Worm (Caenorhabditis elegans) whole organism, midembryonic: Measurements from ENCODE around the gene fbxb-108.

Experiments used
- T22C8.4 ChIP-seq: fragments of 200-800 bp; sonication (Bioruptor generic); IDR thresholded peaks from 2 replicates; pipeline ENCODE4 v1.3.6; 2022; ENCODE audit warnings: missing genetic modification characterization, missing compliant biosample characterization
- cog-1 ChIP-seq: sonication (generic microtip); optimal IDR thresholded peaks from 2 replicates; lab custom pipeline; 2016; ENCODE audit warnings: missing genetic modification characterization, missing compliant biosample characterization
- flt-1 ChIP-seq: fragments of 200-800 bp; sonication (Bioruptor generic); IDR thresholded peaks from 2 replicates; pipeline ENCODE4 v1.3.6; 2022; ENCODE audit warnings: missing genetic modification characterization, missing compliant biosample characterization
- klf-2 ChIP-seq: fragments of 200-800 bp; sonication (Bioruptor generic); conservative IDR thresholded peaks from 2 replicates; pipeline ENCODE4 v1.3.6; 2022; ENCODE audit warnings: missing genetic modification reagents, missing genetic modification characterization, missing compliant biosample characterization
- med-1 ChIP-seq: sonication (generic microtip); optimal IDR thresholded peaks from 2 replicates; lab custom pipeline; 2017; ENCODE audit warnings: missing genetic modification characterization, mild to moderate bottlenecking, missing compliant biosample characterization, antibody characterized with exemption, missing genetic modification reagents; ENCODE audit not compliant: insufficient read depth
- ref-1 ChIP-seq: fragments of 200-800 bp; sonication (Bioruptor generic); conservative IDR thresholded peaks from 2 replicates; pipeline ENCODE4 v1.3.6; 2022; ENCODE audit warnings: missing genetic modification reagents, missing genetic modification characterization, missing compliant biosample characterization
- tab-1 ChIP-seq: fragments of 200-800 bp; sonication (Bioruptor generic); IDR thresholded peaks from 2 replicates; pipeline ENCODE4 v1.3.6; 2022; ENCODE audit warnings: missing genetic modification characterization, missing compliant biosample characterization
- ztf-23 ChIP-seq: fragments of 200-800 bp; sonication (Bioruptor generic); IDR thresholded peaks from 2 replicates; pipeline ENCODE4 v1.3.6; 2022; ENCODE audit warnings: missing genetic modification reagents, missing genetic modification characterization, missing compliant biosample characterization
- ztf-29 ChIP-seq: fragments of 200-800 bp; sonication (Bioruptor generic); IDR thresholded peaks from 2 replicates; pipeline ENCODE4 v1.3.6; 2022; ENCODE audit warnings: missing genetic modification reagents, missing genetic modification characterization, missing compliant biosample characterization

The fbxb-108 gene

DNA sequence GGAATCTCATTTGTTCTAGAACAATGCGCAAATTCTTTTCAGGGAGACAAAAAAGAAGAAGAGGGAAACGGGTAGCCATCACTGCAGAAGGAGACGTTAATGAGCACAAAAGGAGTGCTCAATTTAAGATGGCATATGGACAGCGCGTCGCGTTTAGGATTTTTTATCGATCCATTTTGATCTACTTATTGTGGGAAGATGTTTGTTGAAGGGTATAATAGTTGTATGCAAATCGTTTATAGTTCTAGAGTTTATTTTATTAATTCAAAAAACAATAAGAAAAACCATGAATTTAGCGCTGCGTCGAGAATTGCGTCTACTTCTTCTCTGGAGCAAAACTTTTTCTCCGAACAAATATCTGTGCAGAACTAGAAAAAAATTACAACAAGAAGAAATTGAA lies 8.8 kb downstream of the fbxb-108 start, which contains the start of gene sdz-9:
TSS of gene sdz-9 (minus strand) at position 101 of the 400 bp plus-strand sequence.
- TF ChIP-seq ztf-29 (GFP tag; lab: Robert Waterston, UW), result no peak
- TF ChIP-seq cog-1 (tag; lab: Kevin White, UChicago), result no peak
- TF ChIP-seq tab-1 (GFP tag; lab: Robert Waterston, UW), result no peak
- no peak for TF ChIP-seq T22C8.4
- no peak for TF ChIP-seq ref-1 (GFP tag; lab: Robert Waterston, UW)
- no peak for TF ChIP-seq med-1 (GFP tag; lab: Kevin White, UChicago)
- TF ChIP-seq flt-1 (GFP tag; lab: Robert Waterston, UW), result no peak
- TF ChIP-seq klf-2 (GFP tag; lab: Robert Waterston, UW), result no peak
- no peak for TF ChIP-seq ztf-23 (GFP tag; lab: Robert Waterston, UW)

DNA sequence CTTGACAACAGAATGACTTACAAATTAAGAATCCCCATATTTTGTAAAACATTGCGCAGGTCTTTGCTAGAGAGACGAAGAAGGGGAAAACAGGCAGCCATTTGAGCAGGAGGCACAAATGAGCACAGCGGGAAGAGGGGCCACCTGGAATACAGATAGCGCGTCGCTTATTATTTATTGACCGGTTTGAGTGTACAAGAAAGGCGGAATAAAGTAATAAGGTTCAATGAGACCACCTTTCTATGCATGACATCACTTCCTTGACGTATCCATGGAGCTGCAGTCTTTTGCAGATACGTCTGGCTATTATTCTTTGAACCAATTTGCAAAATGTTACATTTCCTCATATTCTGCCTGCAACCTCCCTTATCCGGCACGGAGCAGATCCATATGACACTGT lies 10.1 kb downstream of the fbxb-108 start, which contains the start of gene fbxb-111:
TSS of gene fbxb-111 (minus strand) at position 101 of the 400 bp plus-strand sequence.
- TF ChIP-seq ztf-23 (GFP tag; lab: Robert Waterston, UW) (no peak), cog-1 (tag; lab: Kevin White, UChicago) (no peak), klf-2 (GFP tag; lab: Robert Waterston, UW) (no peak), ztf-29 (GFP tag; lab: Robert Waterston, UW) (no peak), flt-1 (GFP tag; lab: Robert Waterston, UW) (no peak), T22C8.4 (no peak), med-1 (GFP tag; lab: Kevin White, UChicago) (no peak), ref-1 (GFP tag; lab: Robert Waterston, UW) (no peak), tab-1 (GFP tag; lab: Robert Waterston, UW) (no peak)

DNA sequence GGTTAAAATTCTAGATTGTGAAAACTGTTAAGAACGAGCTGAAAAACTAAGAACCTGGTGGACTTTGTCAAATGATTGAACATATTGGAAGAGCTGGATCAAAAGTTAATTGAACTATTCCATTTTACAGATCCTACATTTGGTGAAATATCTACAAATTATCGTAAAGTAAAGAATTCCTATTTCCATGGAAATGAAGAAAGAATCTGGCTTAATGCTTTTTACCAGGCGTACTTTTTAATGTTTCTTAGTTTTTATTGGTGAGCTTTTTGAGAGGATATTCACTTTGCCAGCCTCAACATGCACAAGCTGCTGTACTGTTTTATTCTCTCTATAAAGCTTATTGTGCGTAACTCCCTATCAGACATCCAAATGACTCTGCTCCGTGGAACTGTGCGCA lies 13.1 kb downstream of the fbxb-108 start, which contains the start of gene F08D12.4:
TSS of gene F08D12.4 (plus strand) at position 301 of the 400 bp plus-strand sequence.
- TF ChIP-seq T22C8.4 (no peak), tab-1 (GFP tag; lab: Robert Waterston, UW) (no peak), ztf-29 (GFP tag; lab: Robert Waterston, UW) (no peak), ref-1 (GFP tag; lab: Robert Waterston, UW) (no peak), med-1 (GFP tag; lab: Kevin White, UChicago) (no peak), flt-1 (GFP tag; lab: Robert Waterston, UW) (no peak), cog-1 (tag; lab: Kevin White, UChicago) (no peak), klf-2 (GFP tag; lab: Robert Waterston, UW) (no peak), ztf-23 (GFP tag; lab: Robert Waterston, UW) (no peak)

DNA sequence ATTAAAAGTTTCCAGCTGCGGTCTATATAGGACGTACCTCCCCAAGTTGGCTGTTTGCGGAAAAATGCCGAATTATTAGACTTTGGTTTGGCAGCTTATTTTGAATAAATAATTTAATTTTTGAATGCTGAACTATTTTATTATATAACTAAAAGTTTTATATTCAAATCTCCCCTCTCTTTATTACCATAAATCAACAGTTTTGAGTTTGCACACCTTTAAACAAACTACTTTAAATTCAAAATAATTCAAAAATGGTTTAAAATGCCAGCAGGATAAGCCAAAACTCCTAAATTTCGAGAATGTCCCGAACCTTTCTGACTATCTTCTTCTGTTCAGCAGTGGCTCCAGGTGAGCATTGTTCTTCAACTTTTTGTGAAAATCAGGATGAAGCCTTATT lies 14.5 kb downstream of the fbxb-108 start, which contains the start of gene F08D12.3:
TSS of gene F08D12.3 (plus strand) at position 301 of the 400 bp plus-strand sequence.
- TF ChIP-seq T22C8.4 (no peak), klf-2 (GFP tag; lab: Robert Waterston, UW) (no peak), ztf-29 (GFP tag; lab: Robert Waterston, UW) (no peak), tab-1 (GFP tag; lab: Robert Waterston, UW) (no peak), cog-1 (tag; lab: Kevin White, UChicago) (no peak), ref-1 (GFP tag; lab: Robert Waterston, UW) (no peak), flt-1 (GFP tag; lab: Robert Waterston, UW) (no peak), med-1 (GFP tag; lab: Kevin White, UChicago) (no peak), ztf-23 (GFP tag; lab: Robert Waterston, UW) (no peak)

DNA sequence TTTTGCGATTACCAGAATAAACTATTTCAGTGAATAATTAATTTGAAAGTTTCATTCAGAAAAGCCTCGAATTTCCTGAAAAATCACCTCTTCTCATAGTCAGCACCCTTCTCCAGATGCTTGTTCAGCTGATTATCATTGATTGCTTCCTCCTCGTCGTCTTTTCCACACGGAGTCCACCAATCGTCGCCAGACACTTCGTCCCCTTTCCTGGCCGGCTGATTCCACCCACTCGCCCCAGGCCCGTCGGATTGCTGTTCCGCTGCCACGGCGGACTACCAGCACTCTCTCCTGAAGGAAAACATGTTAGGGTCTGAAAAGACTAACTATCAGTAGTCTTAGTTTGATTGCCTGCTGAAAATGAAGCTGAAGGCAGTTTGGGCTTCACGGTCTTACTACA lies 16.0 kb downstream of the fbxb-108 start:
- TF ChIP-seq klf-2 (GFP tag; lab: Robert Waterston, UW) (no peak), ztf-23 (GFP tag; lab: Robert Waterston, UW) (no peak), flt-1 (GFP tag; lab: Robert Waterston, UW) (no peak), ztf-29 (GFP tag; lab: Robert Waterston, UW) (no peak), T22C8.4 (no peak), cog-1 (tag; lab: Kevin White, UChicago) (no peak), ref-1 (GFP tag; lab: Robert Waterston, UW) (no peak), tab-1 (GFP tag; lab: Robert Waterston, UW) (no peak), med-1 (GFP tag; lab: Kevin White, UChicago) (no peak)

DNA sequence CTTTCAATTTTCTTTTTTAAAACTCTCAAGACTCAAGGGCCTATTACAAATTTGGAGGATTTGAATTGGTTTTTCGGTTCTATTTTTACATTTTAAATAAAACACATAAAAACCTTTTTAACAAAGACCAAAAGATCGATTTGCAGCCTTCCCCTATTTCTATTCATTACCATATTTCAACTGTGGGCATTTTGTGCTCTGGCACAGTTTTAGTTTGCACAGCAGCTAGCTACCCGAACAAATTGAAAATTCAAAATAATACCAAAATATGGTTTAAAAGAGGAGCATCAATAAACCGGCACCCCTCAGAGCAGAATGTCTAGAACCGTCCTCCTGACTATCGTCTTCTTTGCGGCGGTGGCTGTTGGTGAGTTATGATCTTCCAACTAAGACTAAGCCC lies 16.6 kb downstream of the fbxb-108 start, which contains the start of gene F08D12.2:
TSS of gene F08D12.2 (plus strand) at position 301 of the 400 bp plus-strand sequence.
- TF ChIP-seq med-1 (GFP tag; lab: Kevin White, UChicago) (no peak), cog-1 (tag; lab: Kevin White, UChicago) (no peak), ref-1 (GFP tag; lab: Robert Waterston, UW) (no peak), T22C8.4 (no peak), flt-1 (GFP tag; lab: Robert Waterston, UW) (no peak), ztf-23 (GFP tag; lab: Robert Waterston, UW) (no peak), klf-2 (GFP tag; lab: Robert Waterston, UW) (no peak), tab-1 (GFP tag; lab: Robert Waterston, UW) (no peak), ztf-29 (GFP tag; lab: Robert Waterston, UW) (no peak)

DNA sequence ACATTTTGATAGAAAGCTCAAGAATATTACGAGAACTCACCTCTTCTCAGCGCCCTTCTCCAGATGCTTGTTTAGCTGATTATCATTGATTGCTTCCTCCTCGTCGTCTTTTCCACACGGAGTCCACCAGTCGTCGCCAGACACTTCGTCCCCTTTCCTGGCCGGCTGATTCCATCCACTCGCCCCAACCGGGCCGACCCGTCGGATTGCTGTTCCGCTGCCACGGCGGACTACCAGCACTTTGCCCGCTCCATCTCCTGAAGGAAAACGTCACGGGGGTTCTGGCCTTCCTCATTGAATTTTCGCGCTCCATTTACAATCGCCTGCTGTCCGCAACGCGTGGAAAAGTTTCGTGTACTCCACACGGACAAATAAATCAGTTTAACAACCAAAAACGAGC lies 18.6 kb downstream of the fbxb-108 start:
- TF ChIP-seq ztf-29 (GFP tag; lab: Robert Waterston, UW), result no peak
- no peak for TF ChIP-seq T22C8.4
- TF ChIP-seq tab-1 (GFP tag; lab: Robert Waterston, UW), result no peak
- no peak for TF ChIP-seq cog-1 (tag; lab: Kevin White, UChicago)
- TF ChIP-seq klf-2 (GFP tag; lab: Robert Waterston, UW), result no peak
- TF ChIP-seq ref-1 (GFP tag; lab: Robert Waterston, UW), result no peak
- no peak for TF ChIP-seq ztf-23 (GFP tag; lab: Robert Waterston, UW)
- no peak for TF ChIP-seq flt-1 (GFP tag; lab: Robert Waterston, UW)
- TF ChIP-seq med-1 (GFP tag; lab: Kevin White, UChicago), result no peak

DNA sequence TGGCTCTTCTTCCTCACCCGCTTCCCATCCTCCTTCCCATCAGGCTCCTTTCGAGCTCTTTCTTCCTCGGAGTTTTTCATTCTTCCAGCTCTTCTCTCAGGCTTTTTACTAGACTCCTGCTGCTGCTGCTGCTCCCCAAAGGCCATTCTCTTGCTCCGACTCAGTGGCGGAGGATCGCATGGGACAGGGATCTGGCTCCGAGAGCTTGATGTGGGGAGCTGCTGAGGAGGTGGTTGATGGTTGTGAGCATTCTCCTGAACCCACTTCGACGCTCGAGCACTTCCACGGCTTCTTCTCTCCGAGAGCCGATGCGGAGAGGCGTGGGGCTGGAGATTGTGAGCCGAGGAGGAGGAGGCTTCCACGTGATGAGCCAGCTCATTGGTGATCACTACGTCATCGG lies 21.0 kb downstream of the fbxb-108 start:
- TF ChIP-seq tab-1 (GFP tag; lab: Robert Waterston, UW) (no peak), flt-1 (GFP tag; lab: Robert Waterston, UW) (no peak)

DNA sequence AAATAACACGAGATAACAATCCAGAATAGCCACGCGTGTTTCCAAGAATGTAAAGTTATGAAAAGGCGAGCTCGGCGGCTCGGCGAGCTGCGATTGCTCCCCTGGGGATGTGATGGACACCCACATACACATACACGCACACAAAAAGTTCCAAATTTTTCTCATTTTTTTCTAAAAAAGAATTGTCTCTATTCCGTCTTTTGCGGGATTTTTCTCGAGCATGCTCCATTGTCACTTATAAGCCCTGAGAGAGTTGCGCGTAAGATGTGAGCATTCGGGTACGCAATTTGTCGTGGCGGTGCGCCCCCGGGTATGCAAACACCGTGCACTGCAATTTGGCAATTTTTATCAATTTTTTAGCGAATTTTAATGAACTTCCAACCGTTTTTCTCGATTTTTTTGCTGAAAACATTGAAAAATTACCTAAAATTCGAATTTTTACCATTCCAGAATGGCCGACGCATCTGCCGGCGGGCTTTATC lies 22.3 kb downstream of the fbxb-108 start, which contains the start of the genes F08D12.12 and srpa-72:
TSS of gene F08D12.12 (minus strand) at position 51 of the 482 bp plus-strand sequence.
TSS of gene srpa-72 (plus strand) at position 451 of the 482 bp plus-strand sequence.
- TF ChIP-seq med-1 (GFP tag; lab: Kevin White, UChicago) (no peak), cog-1 (tag; lab: Kevin White, UChicago) (no peak), ztf-23 (GFP tag; lab: Robert Waterston, UW) (no peak), klf-2 (GFP tag; lab: Robert Waterston, UW) (no peak), ztf-29 (GFP tag; lab: Robert Waterston, UW) (no peak; the same call in 1 of the 2 replicates), T22C8.4 (no peak), flt-1 (GFP tag; lab: Robert Waterston, UW) (no peak), ref-1 (GFP tag; lab: Robert Waterston, UW) (no peak), tab-1 (GFP tag; lab: Robert Waterston, UW) (no peak)
